Fruit fly (Drosophila melanogaster) whole organism, pupa: Measurements from ENCODE around the gene beag.
A peak's percentile ranks its signal among the peaks of the same experiment; 100 is the strongest.

Experiments used
- CG10348 ChIP-seq: fragments of 200-800 bp; sonication (Bioruptor generic); IDR thresholded peaks from 2 replicates; pipeline ENCODE4 v1.3.6; 2022; ENCODE audit warnings: missing biosample characterization, missing genetic modification characterization
- CG12605 ChIP-seq: fragments of 200-800 bp; sonication (Bioruptor generic); IDR thresholded peaks from 2 replicates; pipeline ENCODE4 v1.3.6; 2022; ENCODE audit warnings: missing biosample characterization, missing genetic modification characterization
- CG13204 ChIP-seq: fragments of 200-800 bp; sonication (Bioruptor generic); optimal IDR thresholded peaks from 2 replicates; lab custom pipeline; 2018; ENCODE audit warnings: missing biosample characterization, mild to moderate bottlenecking, missing genetic modification characterization, moderate library complexity
- CG14655 ChIP-seq: fragments of 200-800 bp; sonication (Bioruptor generic); optimal IDR thresholded peaks from 3 replicates; lab custom pipeline; 2017; ENCODE audit warnings: mild to moderate bottlenecking, missing biosample characterization, missing genetic modification reagents, missing genetic modification characterization
- CG15710 ChIP-seq: fragments of 200-800 bp; sonication (Bioruptor generic); optimal IDR thresholded peaks from 2 replicates; lab custom pipeline; 2018; ENCODE audit warnings: missing biosample characterization, mild to moderate bottlenecking, missing genetic modification characterization, moderate library complexity
- CG17806 ChIP-seq: fragments of 200-800 bp; sonication (Bioruptor generic); optimal IDR thresholded peaks from 2 replicates; lab custom pipeline; 2018; ENCODE audit warnings: missing biosample characterization, mild to moderate bottlenecking, missing genetic modification characterization, moderate library complexity
- CG32121 ChIP-seq: fragments of 200-800 bp; sonication (Bioruptor generic); IDR thresholded peaks from 2 replicates; pipeline ENCODE4 v1.3.6; 2022; ENCODE audit warnings: missing biosample characterization, missing genetic modification characterization
- CG34367 ChIP-seq: fragments of 200-800 bp; sonication (Bioruptor generic); optimal IDR thresholded peaks from 2 replicates; lab custom pipeline; 2018; ENCODE audit warnings: missing biosample characterization, mild to moderate bottlenecking, missing genetic modification characterization
- CG4496 ChIP-seq: fragments of 200-800 bp; sonication (Bioruptor generic); IDR thresholded peaks from 3 replicates; pipeline ENCODE4 v1.3.6; 2022; ENCODE audit warnings: missing biosample characterization, missing genetic modification characterization
- CG8159 ChIP-seq: fragments of 200-800 bp; sonication (Bioruptor generic); optimal IDR thresholded peaks from 3 replicates; lab custom pipeline; 2018; ENCODE audit warnings: missing biosample characterization, mild to moderate bottlenecking, missing genetic modification characterization, moderate library complexity
- CG8301 ChIP-seq: fragments of 200-800 bp; sonication (Bioruptor generic); optimal IDR thresholded peaks from 2 replicates; lab custom pipeline; 2018; ENCODE audit warnings: missing biosample characterization, mild to moderate bottlenecking, missing genetic modification characterization
- CG9948 ChIP-seq: fragments of 200-800 bp; sonication (Bioruptor generic); optimal IDR thresholded peaks from 2 replicates; lab custom pipeline; 2018; ENCODE audit warnings: missing biosample characterization, mild to moderate bottlenecking, missing genetic modification characterization, moderate library complexity
- D1 ChIP-seq: fragments of 200-800 bp; sonication (Bioruptor generic); optimal IDR thresholded peaks from 2 replicates; lab custom pipeline; 2018; ENCODE audit warnings: missing biosample characterization, mild to moderate bottlenecking, missing genetic modification characterization, moderate library complexity
- EcR ChIP-seq: fragments of 200-800 bp; sonication (Bioruptor generic); optimal IDR thresholded peaks from 3 replicates; lab custom pipeline; 2019; ENCODE audit warnings: missing biosample characterization, missing genetic modification characterization, mild to moderate bottlenecking, moderate library complexity, missing genetic modification reagents
- Ets98B ChIP-seq: fragments of 200-800 bp; sonication (Bioruptor generic); IDR thresholded peaks from 2 replicates; pipeline ENCODE4 v1.3.6; 2022; ENCODE audit warnings: missing biosample characterization, missing genetic modification characterization
- Pif1A ChIP-seq: fragments of 200-800 bp; sonication (Bioruptor generic); optimal IDR thresholded peaks from 3 replicates; lab custom pipeline; 2016; ENCODE audit warnings: missing biosample characterization, missing genetic modification characterization
- Pif1B ChIP-seq: fragments of 200-800 bp; sonication (Bioruptor generic); optimal IDR thresholded peaks from 3 replicates; lab custom pipeline; 2016; ENCODE audit warnings: missing biosample characterization, missing genetic modification characterization
- Snoo ChIP-seq: fragments of 200-800 bp; sonication (Bioruptor generic); optimal IDR thresholded peaks from 3 replicates; lab custom pipeline; 2017; ENCODE audit warnings: missing biosample characterization, mild to moderate bottlenecking, missing genetic modification characterization, inconsistent platforms
- fd96Ca ChIP-seq: fragments of 200-800 bp; sonication (Bioruptor generic); IDR thresholded peaks from 3 replicates; pipeline ENCODE4 v1.3.6; 2022; ENCODE audit warnings: missing biosample characterization, missing genetic modification characterization
- gl ChIP-seq: fragments of 200-800 bp; sonication (Bioruptor generic); optimal IDR thresholded peaks from 2 replicates; lab custom pipeline; 2018; ENCODE audit warnings: missing biosample characterization, mild to moderate bottlenecking, missing genetic modification characterization
- rn ChIP-seq: fragments of 200-800 bp; sonication (Bioruptor generic); IDR thresholded peaks from 2 replicates; pipeline ENCODE4 v1.3.6; 2022; ENCODE audit warnings: missing biosample characterization, missing genetic modification characterization

The beag gene

DNA sequence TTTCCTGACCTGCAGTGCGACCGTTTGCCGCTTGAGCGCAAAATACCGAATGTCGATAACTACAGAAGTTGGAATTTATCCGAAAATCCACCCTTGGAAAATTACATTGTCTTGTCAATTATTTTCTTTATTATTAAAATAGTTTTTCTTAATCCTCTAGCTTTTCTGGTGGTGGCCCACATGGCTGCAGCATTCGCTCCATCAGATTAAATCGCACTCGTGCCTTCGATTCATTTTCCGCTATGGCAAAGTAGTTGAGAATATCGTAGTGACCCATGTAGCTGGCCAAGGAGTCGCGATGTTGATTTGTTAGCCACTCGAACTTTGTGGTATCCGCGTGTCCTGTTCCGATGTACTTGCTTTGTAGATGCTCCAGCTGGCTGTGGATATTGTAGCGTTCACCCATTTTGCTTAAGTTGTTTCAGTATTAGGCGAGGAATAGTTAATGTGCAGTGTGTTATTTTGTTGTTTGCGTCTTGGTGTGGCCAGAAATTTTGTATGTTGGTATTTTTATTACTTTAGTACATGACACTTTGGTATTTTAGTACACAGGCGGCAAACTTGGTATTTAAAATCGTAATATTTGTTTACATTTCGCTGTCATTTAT is 49.9 kb downstream of the beag start, which contains the start of the genes Kcmf1, Sf3b5 and CG11986:
Gene Kcmf1, minus strand, starts transcription at position 51 of the 608 bp plus-strand sequence.
Gene Sf3b5, minus strand, starts transcription at position 483 of the 608 bp plus-strand sequence.
Gene CG11986, plus strand, starts transcription at position 588 of the 608 bp plus-strand sequence.
- TF ChIP-seq gl (tag; lab: Kevin White, UChicago) (no peak), CG12605 (GFP tag; lab: Robert Waterston, UW) (no peak), Pif1B (GFP tag; lab: Kevin White, UChicago) (no peak), D1 (tag; lab: Kevin White, UChicago) (no peak), Pif1A (no peak), CG17806 (no peak), CG32121 (no peak), Snoo (tag; lab: Kevin White, UChicago) (no peak), CG4496 (GFP tag; lab: Robert Waterston, UW) (no peak), CG15710 (no peak), Ets98B (GFP tag; lab: Robert Waterston, UW) (no peak), CG13204 (GFP tag; lab: Kevin White, UChicago) (no peak), fd96Ca (no peak), CG10348 (no peak), CG14655 (no peak), CG8159 (tag; lab: Kevin White, UChicago) (no peak), CG8301 (no peak), CG9948 (tag; lab: Kevin White, UChicago) (no peak)

DNA sequence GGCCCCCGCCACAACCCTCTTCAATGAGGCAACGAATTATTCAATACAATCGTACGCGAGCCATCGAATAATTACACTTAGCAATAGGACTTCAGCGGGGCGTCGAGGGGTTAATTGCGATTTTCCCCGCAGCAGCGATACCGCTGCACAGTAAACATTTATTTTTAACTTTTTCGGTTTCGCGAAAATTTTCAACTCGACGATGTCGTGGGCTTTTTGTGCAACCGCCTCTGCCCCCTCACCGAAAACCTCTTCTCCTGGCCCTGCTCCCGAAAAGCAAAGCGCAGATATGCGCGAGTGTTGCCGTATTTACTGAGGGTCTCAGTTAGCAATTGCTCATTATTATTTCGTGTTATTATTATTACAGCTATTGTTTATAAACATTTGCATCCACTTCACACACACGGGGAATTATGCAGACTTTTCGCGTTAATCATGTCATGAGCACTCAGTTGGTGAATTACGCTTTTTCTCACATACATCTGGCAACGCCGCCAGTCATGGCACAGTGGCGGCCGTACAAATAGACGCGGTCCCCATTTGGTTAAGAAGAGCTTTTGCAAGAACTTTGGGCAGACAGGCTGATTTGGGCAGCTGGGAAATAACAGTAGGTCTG is 51.0 kb downstream of the beag start:
- no peak for TF ChIP-seq CG10348
- TF ChIP-seq fd96Ca: 0 out of 3 replicates have a peak, but pooled peaks have one; percentile 29
- TF ChIP-seq CG13204 (GFP tag; lab: Kevin White, UChicago): no peak
- peak; percentile 28 for TF ChIP-seq EcR (GFP tag; lab: Kevin White, UChicago)
- peak; percentile 7 for TF ChIP-seq CG17806
- TF ChIP-seq CG4496 (GFP tag; lab: Robert Waterston, UW): 0 out of 3 replicates have a peak, but pooled peaks have one; percentile 29
- no peak for TF ChIP-seq gl (tag; lab: Kevin White, UChicago)
- TF ChIP-seq CG9948 (tag; lab: Kevin White, UChicago): no peak
- peak; percentile 53 for TF ChIP-seq CG8159 (tag; lab: Kevin White, UChicago)
- no peak for TF ChIP-seq CG8301
- 0 out of 2 replicates have a peak, but pooled peaks have one; percentile 16 for TF ChIP-seq rn
- no peak for TF ChIP-seq CG14655
- peak; percentile 42 for TF ChIP-seq Snoo (tag; lab: Kevin White, UChicago)
- no peak for TF ChIP-seq CG34367
- peak; percentile 38; the same call in 1 of the 2 replicates for TF ChIP-seq CG32121
- no peak for TF ChIP-seq Pif1B (GFP tag; lab: Kevin White, UChicago)
- TF ChIP-seq CG15710: peak; percentile 15
